Worm (Caenorhabditis elegans) whole organism, young adult: ENCODE measurements around the gene ZK1290.10.

Experiments
- B0035.1 ChIP-seq: sonication (generic microtip); optimal IDR thresholded peaks from 2 replicates; lab custom pipeline; 2016; ENCODE audit warnings: missing genetic modification characterization, mild to moderate bottlenecking, missing compliant biosample characterization, missing genotype, missing genetic modification reagents
- F10E7.11 ChIP-seq: sonication (generic microtip); optimal IDR thresholded peaks from 2 replicates; lab custom pipeline; 2017; ENCODE audit warnings: mild to moderate bottlenecking, missing genetic modification characterization, moderate library complexity, missing compliant biosample characterization
- F33H1.4 ChIP-seq: fragments of 200-800 bp; sonication (Bioruptor generic); IDR thresholded peaks from 2 replicates; pipeline ENCODE4 v1.3.6; 2022; ENCODE audit warnings: missing genetic modification reagents, missing genetic modification characterization, missing compliant biosample characterization
- F52B5.7 ChIP-seq: sonication (generic microtip); optimal IDR thresholded peaks from 2 replicates; lab custom pipeline; 2016; ENCODE audit warnings: mild to moderate bottlenecking, missing genetic modification characterization, missing compliant biosample characterization
- F57A8.1 ChIP-seq: fragments of 200-800 bp; sonication (Bioruptor generic); optimal IDR thresholded peaks from 2 replicates; lab custom pipeline; 2018; ENCODE audit warnings: mild to moderate bottlenecking, missing genetic modification characterization, moderate library complexity, missing compliant biosample characterization
- K12H6.12 ChIP-seq: fragments of 200-800 bp; sonication (Bioruptor generic); optimal IDR thresholded peaks from 2 replicates; lab custom pipeline; 2018; ENCODE audit warnings: mild to moderate bottlenecking, missing genetic modification characterization, missing compliant biosample characterization
- T26A5.8 ChIP-seq: sonication (generic microtip); optimal IDR thresholded peaks from 2 replicates; lab custom pipeline; 2016; ENCODE audit warnings: missing genetic modification characterization, missing compliant biosample characterization
- Y53F4B.3 ChIP-seq: fragments of 200-800 bp; sonication (Bioruptor generic); IDR thresholded peaks from 2 replicates; pipeline ENCODE4 v1.3.6; 2022; ENCODE audit warnings: missing genetic modification reagents, missing genetic modification characterization, missing compliant biosample characterization
- Y53G8AR.9 ChIP-seq: fragments of 200-800 bp; sonication (Bioruptor generic); conservative IDR thresholded peaks from 2 replicates; pipeline ENCODE4 v1.3.6; 2022; ENCODE audit warnings: missing genetic modification reagents, missing genetic modification characterization, missing compliant biosample characterization
- Y67H2A.10 ChIP-seq: fragments of 200-800 bp; sonication (Bioruptor generic); conservative IDR thresholded peaks from 2 replicates; pipeline ENCODE4 v1.3.6; 2022; ENCODE audit warnings: missing genetic modification reagents, missing genetic modification characterization, missing compliant biosample characterization
- Y79H2A.3 ChIP-seq: fragments of 200-800 bp; sonication (Bioruptor generic); conservative IDR thresholded peaks from 2 replicates; pipeline ENCODE4 v1.3.6; 2022; ENCODE audit warnings: missing genetic modification reagents, missing genetic modification characterization, missing compliant biosample characterization
- akir-1 ChIP-seq: fragments of 200-800 bp; sonication (Bioruptor generic); optimal IDR thresholded peaks from 2 replicates; lab custom pipeline; 2018; ENCODE audit warnings: mild to moderate bottlenecking, missing genetic modification characterization, moderate library complexity, missing compliant biosample characterization
- attf-6 ChIP-seq: fragments of 200-800 bp; sonication (Bioruptor generic); IDR thresholded peaks from 2 replicates; pipeline ENCODE4 v1.3.6; 2022; ENCODE audit warnings: missing genetic modification reagents, missing genetic modification characterization, missing compliant biosample characterization
- bed-1 ChIP-seq: fragments of 200-800 bp; sonication (Bioruptor generic); IDR thresholded peaks from 2 replicates; pipeline ENCODE4 v1.3.6; 2022; ENCODE audit warnings: missing genetic modification reagents, missing genetic modification characterization, missing compliant biosample characterization
- cebp-2 ChIP-seq: fragments of 200-800 bp; sonication (Bioruptor generic); IDR thresholded peaks from 2 replicates; pipeline ENCODE4 v1.3.6; 2022; ENCODE audit warnings: missing genetic modification characterization, missing compliant biosample characterization
- ceh-100 ChIP-seq: fragments of 200-800 bp; sonication (Bioruptor generic); IDR thresholded peaks from 2 replicates; pipeline ENCODE4 v1.3.6; 2022; ENCODE audit warnings: missing genetic modification reagents, missing genetic modification characterization, missing compliant biosample characterization
- ceh-27 ChIP-seq: fragments of 200-800 bp; sonication (Bioruptor generic); optimal IDR thresholded peaks from 2 replicates; lab custom pipeline; 2018; ENCODE audit warnings: mild to moderate bottlenecking, missing genetic modification characterization, moderate library complexity, missing compliant biosample characterization
- ceh-40 ChIP-seq: fragments of 200-800 bp; sonication (Bioruptor generic); IDR thresholded peaks from 2 replicates; pipeline ENCODE4 v1.3.6; 2022; ENCODE audit warnings: missing genetic modification characterization, missing compliant biosample characterization
- ceh-58 ChIP-seq: fragments of 200-800 bp; sonication (Bioruptor generic); IDR thresholded peaks from 2 replicates; pipeline ENCODE4 v1.3.6; 2022; ENCODE audit warnings: missing genetic modification characterization, missing compliant biosample characterization
- chd-7 ChIP-seq: sonication (generic microtip); optimal IDR thresholded peaks from 2 replicates; lab custom pipeline; 2016; ENCODE audit warnings: mild to moderate bottlenecking, missing genetic modification characterization, moderate library complexity, missing compliant biosample characterization
- dpl-1 ChIP-seq: fragments of 150-350 bp; optimal IDR thresholded peaks from 2 replicates; lab custom pipeline; 2014; ENCODE audit warnings: missing biosample characterization, missing genetic modification reagents, missing genetic modification characterization
- egl-44 ChIP-seq: fragments of 200-800 bp; sonication (Bioruptor generic); IDR thresholded peaks from 2 replicates; pipeline ENCODE4 v1.3.6; 2022; ENCODE audit warnings: missing genetic modification reagents, missing genetic modification characterization, missing compliant biosample characterization
- ekl-4 ChIP-seq: fragments of 200-800 bp; sonication (Bioruptor generic); IDR thresholded peaks from 2 replicates; pipeline ENCODE4 v1.3.6; 2022; ENCODE audit warnings: missing genetic modification reagents, missing genetic modification characterization, missing compliant biosample characterization
- let-526 ChIP-seq: fragments of 200-800 bp; sonication (Bioruptor generic); IDR thresholded peaks from 2 replicates; pipeline ENCODE4 v1.3.6; 2022; ENCODE audit warnings: missing genetic modification reagents, missing genetic modification characterization, missing compliant biosample characterization
- let-607 ChIP-seq, 2 experiments: fragments of 200-800 bp in 1 of 2; sonication (Bioruptor generic) in 1 of 2; sonication (generic microtip) in 1 of 2; optimal IDR thresholded peaks; 2 replicates each; lab custom pipeline; 2016 to 2018; ENCODE audit warnings: mild to moderate bottlenecking in 2 of 2, missing compliant biosample characterization in 2 of 2, missing genetic modification characterization in 2 of 2, moderate library complexity in 2 of 2, missing genotype in 1 of 2
- lin-26 ChIP-seq: fragments of 200-800 bp; sonication (Bioruptor generic); IDR thresholded peaks from 2 replicates; pipeline ENCODE4 v1.3.6; 2022; ENCODE audit warnings: missing genetic modification reagents, missing genetic modification characterization, missing compliant biosample characterization
- lir-1 ChIP-seq: fragments of 200-800 bp; sonication (Bioruptor generic); conservative IDR thresholded peaks from 2 replicates; pipeline ENCODE4 v1.3.6; 2022; ENCODE audit warnings: missing genetic modification reagents, missing genetic modification characterization, missing compliant biosample characterization
- lsy-27 ChIP-seq: sonication (generic microtip); optimal IDR thresholded peaks from 2 replicates; lab custom pipeline; 2017; ENCODE audit warnings: missing genetic modification characterization, mild to moderate bottlenecking, missing compliant biosample characterization, antibody characterized with exemption, missing genotype, borderline replicate concordance; ENCODE audit not compliant: insufficient read depth
- mel-28 ChIP-seq: sonication (generic microtip); optimal IDR thresholded peaks from 2 replicates; lab custom pipeline; 2016; ENCODE audit warnings: borderline replicate concordance, mild to moderate bottlenecking, missing genetic modification characterization, missing compliant biosample characterization
- mes-4 ChIP-seq: sonication (generic microtip); optimal IDR thresholded peaks from 2 replicates; lab custom pipeline; 2016; ENCODE audit warnings: missing genotype, missing genetic modification characterization, missing compliant biosample characterization
- nhr-120 ChIP-seq: fragments of 200-800 bp; sonication (Bioruptor generic); IDR thresholded peaks from 2 replicates; pipeline ENCODE4 v1.3.6; 2022; ENCODE audit warnings: missing genetic modification characterization, missing compliant biosample characterization
- nhr-90 ChIP-seq: sonication (generic microtip); optimal IDR thresholded peaks from 2 replicates; lab custom pipeline; 2016; ENCODE audit warnings: missing genotype, mild to moderate bottlenecking, missing genetic modification characterization, missing compliant biosample characterization
- rcor-1 ChIP-seq: fragments of 200-800 bp; sonication (Bioruptor generic); IDR thresholded peaks from 2 replicates; pipeline ENCODE4 v1.3.6; 2022; ENCODE audit warnings: missing genetic modification reagents, missing genetic modification characterization, missing compliant biosample characterization
- repo-1 ChIP-seq: sonication (generic microtip); optimal IDR thresholded peaks from 2 replicates; lab custom pipeline; 2017; ENCODE audit warnings: mild to moderate bottlenecking, missing genetic modification characterization, missing compliant biosample characterization
- sdz-38 ChIP-seq: sonication (generic microtip); optimal IDR thresholded peaks from 2 replicates; lab custom pipeline; 2016; ENCODE audit warnings: missing genotype, missing genetic modification characterization, missing compliant biosample characterization
- snpc-1.3 ChIP-seq: sonication (generic microtip); optimal IDR thresholded peaks from 2 replicates; lab custom pipeline; 2017; ENCODE audit warnings: missing genetic modification characterization, mild to moderate bottlenecking, missing compliant biosample characterization, antibody characterized with exemption, moderate library complexity, missing genotype, missing genetic modification reagents; ENCODE audit not compliant: insufficient read depth
- tbx-9 ChIP-seq: sonication (generic microtip); optimal IDR thresholded peaks from 2 replicates; lab custom pipeline; 2016; ENCODE audit warnings: borderline replicate concordance, missing genetic modification characterization, inconsistent platforms, missing compliant biosample characterization
- xnd-1 ChIP-seq: sonication (generic microtip); optimal IDR thresholded peaks from 2 replicates; lab custom pipeline; 2016; ENCODE audit warnings: missing genotype, missing genetic modification reagents, missing genetic modification characterization, missing compliant biosample characterization
- zfh-2 ChIP-seq: fragments of 200-800 bp; sonication (Bioruptor generic); conservative IDR thresholded peaks from 2 replicates; pipeline ENCODE4 v1.3.6; 2022; ENCODE audit warnings: missing genetic modification reagents, missing genetic modification characterization, missing compliant biosample characterization
- zim-3 ChIP-seq: sonication (generic microtip); optimal IDR thresholded peaks from 2 replicates; lab custom pipeline; 2017; ENCODE audit warnings: mild to moderate bottlenecking, missing genetic modification characterization, moderate library complexity, missing compliant biosample characterization
- ztf-18 ChIP-seq: sonication (generic microtip); optimal IDR thresholded peaks from 2 replicates; lab custom pipeline; 2016; ENCODE audit warnings: missing genotype, mild to moderate bottlenecking, missing genetic modification characterization, missing compliant biosample characterization
- ztf-26 ChIP-seq: sonication (generic microtip); optimal IDR thresholded peaks from 2 replicates; lab custom pipeline; 2017; ENCODE audit warnings: missing genetic modification characterization, missing compliant biosample characterization
- ztf-6 ChIP-seq: fragments of 200-800 bp; sonication (Bioruptor generic); IDR thresholded peaks from 2 replicates; pipeline ENCODE4 v1.3.6; 2022; ENCODE audit warnings: missing genetic modification reagents, missing genetic modification characterization, missing compliant biosample characterization

The ZK1290.10 gene

DNA sequence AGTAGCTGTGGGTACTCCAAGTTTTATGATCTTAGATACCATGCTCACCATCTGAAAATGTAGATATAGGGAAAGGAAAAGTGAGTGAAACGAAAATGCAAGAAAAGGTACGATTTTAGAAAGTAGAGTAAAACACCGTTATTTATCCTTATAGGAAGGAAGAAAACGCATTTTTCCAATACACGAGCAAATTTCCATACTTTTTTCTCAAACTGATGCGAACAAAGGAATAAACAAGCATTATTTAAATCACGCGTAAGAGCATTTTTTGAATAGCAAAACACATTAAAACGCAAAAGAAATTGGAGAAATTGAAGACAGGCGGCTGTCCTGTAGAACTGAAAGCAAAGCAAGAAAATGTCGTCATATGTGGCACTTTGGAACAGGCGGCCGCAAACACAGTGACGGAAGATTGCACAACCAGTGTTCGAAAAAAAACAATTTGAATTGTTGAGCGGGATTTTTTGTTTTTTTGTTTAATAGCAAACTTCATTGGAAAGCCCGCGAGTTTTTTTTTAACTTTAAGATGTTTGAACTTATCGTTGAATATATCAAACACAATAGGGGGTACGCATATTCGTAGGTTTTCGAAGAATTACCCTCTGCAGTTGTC lies 45.1 kb upstream of the ZK1290.10 start, which contains the start of gene pgam-5 (continued):
- TF ChIP-seq nhr-90 (no peak), ztf-26 (no peak), lsy-27 (tag; lab: Kevin White, UChicago) (no peak), lin-26 (GFP tag; lab: Robert Waterston, UW) (no peak), Y79H2A.3 (GFP tag; lab: Robert Waterston, UW) (0 out of 2 replicates have a peak, but pooled peaks have one; percentile 23), ztf-18 (tag; lab: Kevin White, UChicago) (peak; percentile 2)

ce11 chrII:7594812-7595211 lies 41.1 kb upstream of the ZK1290.10 start, which contains the start of gene syd-1:
TSS of gene syd-1 (minus strand) at chrII:7594912.
- TF ChIP-seq T26A5.8, result no peak
- TF ChIP-seq F57A8.1 (GFP tag; lab: Kevin White, UChicago), result no peak
- no peak for TF ChIP-seq mel-28 (tag; lab: Kevin White, UChicago)
- TF ChIP-seq tbx-9 (tag; lab: Kevin White, UChicago), result no peak
- TF ChIP-seq Y67H2A.10, result no peak
- no peak for TF ChIP-seq ztf-6
- TF ChIP-seq ceh-100 (GFP tag; lab: Robert Waterston, UW), result no peak
- TF ChIP-seq F52B5.7, result no peak
- no peak for TF ChIP-seq Y53G8AR.9
- no peak for TF ChIP-seq attf-6 (GFP tag; lab: Robert Waterston, UW)
- no peak for TF ChIP-seq let-607 (tag; optimal IDR thresholded peaks at IDR 0.05; lab: Kevin White, UChicago)
- TF ChIP-seq sdz-38, result no peak
- TF ChIP-seq ztf-26, result no peak

DNA sequence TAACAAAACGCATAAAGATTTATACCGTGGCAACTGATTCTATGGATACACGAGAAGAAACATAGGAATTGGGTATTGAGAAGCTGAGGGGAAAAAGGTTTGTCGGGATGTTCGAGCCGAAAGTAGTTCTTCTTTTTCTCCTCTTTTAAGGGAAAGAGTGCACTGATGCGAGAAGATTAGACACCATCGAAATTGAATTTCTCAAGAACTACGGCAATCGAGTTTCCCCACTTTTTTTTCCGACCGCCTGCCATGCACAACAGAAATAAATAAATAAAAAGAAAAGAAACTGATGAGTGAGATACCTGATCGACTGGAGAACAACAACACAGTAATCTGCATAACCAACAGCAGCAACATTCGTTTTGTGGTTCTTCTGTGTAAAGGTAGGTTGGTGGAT lies 40.6 kb upstream of the ZK1290.10 start:
- TF ChIP-seq sdz-38, result no peak
- TF ChIP-seq ceh-58 (GFP tag; lab: Robert Waterston, UW), result no peak
- no peak for TF ChIP-seq zfh-2 (GFP tag; lab: Robert Waterston, UW)
- TF ChIP-seq mes-4 (tag; lab: Kevin White, UChicago), result no peak
- no peak for TF ChIP-seq bed-1 (GFP tag; lab: Robert Waterston, UW)
- no peak for TF ChIP-seq egl-44 (GFP tag; lab: Robert Waterston, UW)
- no peak for TF ChIP-seq F33H1.4 (GFP tag; lab: Robert Waterston, UW)
- no peak for TF ChIP-seq Y53G8AR.9
- no peak for TF ChIP-seq ceh-27 (GFP tag; lab: Kevin White, UChicago)
- TF ChIP-seq Y53F4B.3 (GFP tag; lab: Robert Waterston, UW), result no peak
- TF ChIP-seq F10E7.11 (tag; lab: Kevin White, UChicago), result no peak
- no peak for TF ChIP-seq ekl-4 (GFP tag; lab: Robert Waterston, UW)
- no peak for TF ChIP-seq ztf-6
- no peak for TF ChIP-seq zim-3 (tag; lab: Kevin White, UChicago)

DNA sequence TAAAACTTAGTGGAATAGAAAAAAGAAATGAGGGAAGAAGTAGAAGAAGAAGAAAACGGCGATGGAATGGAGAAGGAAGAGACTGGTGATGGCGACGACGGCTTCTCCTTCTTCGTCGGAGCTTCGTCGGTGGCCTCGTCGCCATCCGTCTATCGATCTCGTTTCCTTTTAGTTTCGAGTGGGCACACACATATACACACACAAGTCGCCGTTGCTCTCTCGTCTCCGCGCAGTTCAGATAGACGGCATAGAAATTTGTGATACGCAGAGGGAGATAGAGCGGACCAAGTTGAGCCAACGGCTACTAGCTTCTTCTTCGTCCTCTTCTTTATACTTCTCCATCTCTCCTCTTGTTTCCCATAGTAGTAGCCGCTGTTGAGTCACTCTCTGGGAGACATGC lies 39.5 kb upstream of the ZK1290.10 start:
- TF ChIP-seq F10E7.11 (tag; lab: Kevin White, UChicago) (no peak), ekl-4 (GFP tag; lab: Robert Waterston, UW) (no peak), dpl-1 (GFP tag; lab: Kevin White, UChicago) (no peak), B0035.1 (tag; lab: Kevin White, UChicago) (no peak), repo-1 (tag; lab: Kevin White, UChicago) (no peak), lir-1 (no peak), snpc-1.3 (tag; lab: Kevin White, UChicago) (no peak), K12H6.12 (tag; lab: Kevin White, UChicago) (peak; percentile 37), rcor-1 (GFP tag; lab: Robert Waterston, UW) (peak; percentile 46; the same call in 1 of the 2 replicates), zfh-2 (GFP tag; lab: Robert Waterston, UW) (peak; percentile 79), let-526 (no peak), chd-7 (peak; percentile 25), nhr-120 (no peak), cebp-2 (GFP tag; lab: Robert Waterston, UW) (no peak), xnd-1 (tag; lab: Kevin White, UChicago) (no peak), ztf-26 (no peak), ceh-27 (GFP tag; lab: Kevin White, UChicago) (peak; percentile 18), T26A5.8 (no peak), ceh-40 (GFP tag; lab: Robert Waterston, UW) (no peak), akir-1 (GFP tag; lab: Kevin White, UChicago) (no peak)
